Worm (Caenorhabditis elegans) whole organism, L1 larva: ENCODE measurements around the gene lnkn-1.
A peak's percentile ranks its signal among the peaks of the same experiment; 100 is the strongest.

Experiments used
- ama-1 ChIP-seq: fragments of 150-350 bp; optimal IDR thresholded peaks from 2 replicates; lab custom pipeline; 2014
- blmp-1 ChIP-seq: fragments of 150-350 bp; optimal IDR thresholded peaks from 2 replicates; lab custom pipeline; 2014; ENCODE audit warnings: missing biosample characterization, missing genetic modification characterization
- ceh-82 ChIP-seq, 3 experiments: fragments of 150-350 bp in 1 of 3; sonication (generic microtip) in 2 of 3; optimal IDR thresholded peaks; 2 replicates each; lab custom pipeline; 2014 to 2017; ENCODE audit warnings: missing biosample characterization in 3 of 3, missing genetic modification characterization in 3 of 3
- elt-2 ChIP-seq: sonication (generic microtip); optimal IDR thresholded peaks from 2 replicates; lab custom pipeline; 2016; ENCODE audit warnings: missing genetic modification characterization, mild to moderate bottlenecking, inconsistent platforms, missing compliant biosample characterization, missing genetic modification reagents
- irx-1 ChIP-seq: sonication (generic microtip); optimal IDR thresholded peaks from 2 replicates; lab custom pipeline; 2016; ENCODE audit warnings: missing genetic modification characterization, missing compliant biosample characterization
- nhr-237 ChIP-seq: fragments of 150-350 bp; optimal IDR thresholded peaks from 2 replicates; lab custom pipeline; 2014; ENCODE audit warnings: missing biosample characterization, missing genetic modification characterization
- nhr-28 ChIP-seq: fragments of 150-350 bp; optimal IDR thresholded peaks from 2 replicates; lab custom pipeline; 2014; ENCODE audit warnings: missing biosample characterization, missing genetic modification characterization
- tbx-2 ChIP-seq: sonication (generic microtip); optimal IDR thresholded peaks from 2 replicates; lab custom pipeline; 2016; ENCODE audit warnings: missing genetic modification characterization, missing compliant biosample characterization
- unc-62 ChIP-seq: fragments of 150-350 bp; optimal IDR thresholded peaks from 2 replicates; lab custom pipeline; 2014; ENCODE audit warnings: missing biosample characterization, missing genetic modification reagents, missing genetic modification characterization
- unc-86 ChIP-seq: sonication (generic microtip); optimal IDR thresholded peaks from 2 replicates; lab custom pipeline; 2016; ENCODE audit warnings: missing genetic modification characterization, missing compliant biosample characterization

- TF ChIP-seq unc-62 (GFP tag; lab: Kevin White, UChicago) = no peak
- TF ChIP-seq irx-1 = peak; percentile 54
- no peak for TF ChIP-seq nhr-28
- TF ChIP-seq elt-2 (tag; lab: Kevin White, UChicago) = no peak
- peak; percentile 84 for TF ChIP-seq tbx-2 (tag; lab: Kevin White, UChicago)
- TF ChIP-seq ama-1 (lab: Kevin White, UChicago) = peak; percentile 71
- no peak for TF ChIP-seq nhr-237 (tag; lab: Kevin White, UChicago)
- TF ChIP-seq ceh-82 (tag; optimal IDR thresholded peaks at IDR 0.05; lab: Kevin White, UChicago) = peak; percentile 71 to 84 (median 74)
- TF ChIP-seq blmp-1 = peak; percentile 42
- peak; percentile 88 for TF ChIP-seq unc-86 (tag; lab: Kevin White, UChicago)
Observed at ce11 chrIII:8873990-8874668, 15.9 kb upstream of the lnkn-1 start.
